Comparison of ENCODE assay signal across 4 worm cellular contexts in genomic region chrIV:9444417-9445026, ce11.
A peak's percentile ranks its signal among the peaks of the same experiment; 100 is the strongest.
TF ChIP-seq lines count a peak whose summit lies in the region.

No protein-coding gene starts in this region.

TF ChIP-seq in whole organism, L2 larva, 48 proteins besides CTCF, POLR2A, EP300 and RAD21 (continues in another document):
- TF ChIP-seq ZK546.5 (tag; optimal IDR thresholded peaks at IDR 0.05; lab: Kevin White, UChicago) (peak; percentile 19), nhr-129 (tag; optimal IDR thresholded peaks at IDR 0.05; lab: Kevin White, UChicago) (peak; percentile 95), ztf-11 (tag; optimal IDR thresholded peaks at IDR 0.05; lab: Kevin White, UChicago) (peak; percentile 48), gmeb-1 (tag; optimal IDR thresholded peaks at IDR 0.05; lab: Kevin White, UChicago) (peak; percentile 76), ceh-82 (tag; optimal IDR thresholded peaks at IDR 0.05; lab: Kevin White, UChicago) (peak; percentile 23), nhr-23 (tag; optimal IDR thresholded peaks at IDR 0.05; lab: Kevin White, UChicago) (no peak), egl-27 (tag; optimal IDR thresholded peaks at IDR 0.05; lab: Kevin White, UChicago) (peak; percentile 90), ceh-16 (tag; optimal IDR thresholded peaks at IDR 0.05; lab: Kevin White, UChicago) (peak; percentile 66), elt-3 (tag; optimal IDR thresholded peaks at IDR 0.05; lab: Kevin White, UChicago) (no peak), nhr-10 (tag; optimal IDR thresholded peaks at IDR 0.05; lab: Kevin White, UChicago) (peak; percentile 67), mbf-1 (tag; optimal IDR thresholded peaks at IDR 0.05; lab: Kevin White, UChicago) (no peak), nhr-77 (tag; optimal IDR thresholded peaks at IDR 0.05; lab: Kevin White, UChicago) (peak; percentile 52), blmp-1 (tag; optimal IDR thresholded peaks at IDR 0.05; lab: Kevin White, UChicago; ENCODE audit: insufficient read depth) (peak; percentile 81), lin-39 (tag; optimal IDR thresholded peaks at IDR 0.05; lab: Kevin White, UChicago) (peak; percentile 28), unc-39 (tag; optimal IDR thresholded peaks at IDR 0.05; lab: Kevin White, UChicago) (no peak), lin-13 (GFP tag; optimal IDR thresholded peaks at IDR 0.05; lab: Kevin White, UChicago) (peak; percentile 92), R02D3.7 (tag; optimal IDR thresholded peaks at IDR 0.05; lab: Kevin White, UChicago) (peak; percentile 28), zag-1 (tag; optimal IDR thresholded peaks at IDR 0.05; lab: Kevin White, UChicago) (no peak), fos-1 (tag; optimal IDR thresholded peaks at IDR 0.05; lab: Kevin White, UChicago) (peak; percentile 94), mdl-1 (tag; optimal IDR thresholded peaks at IDR 0.05; lab: Kevin White, UChicago) (peak; percentile 66 to 84), aly-2 (tag; optimal IDR thresholded peaks at IDR 0.05; lab: Kevin White, UChicago) (no peak), peb-1 (tag; optimal IDR thresholded peaks at IDR 0.05; lab: Kevin White, UChicago) (no peak), dmd-4 (tag; optimal IDR thresholded peaks at IDR 0.05; lab: Kevin White, UChicago) (peak; percentile 52)

TF ChIP-seq in whole organism, L4 larva, 104 proteins besides CTCF, POLR2A, EP300 and RAD21 (continues in another document):
- TF ChIP-seq unc-130 (GFP tag; optimal IDR thresholded peaks at IDR 0.05; lab: Kevin White, UChicago) = peak; percentile 78
- TF ChIP-seq dmd-6 (GFP tag; IDR thresholded peaks at IDR 0.05; lab: Robert Waterston, UW) = peak; percentile 90
- TF ChIP-seq ZK546.5 (tag; optimal IDR thresholded peaks at IDR 0.05; lab: Kevin White, UChicago) = peak in 1 of 2 experiments; percentile 1
- peak; percentile 88 for TF ChIP-seq nhr-28 (tag; optimal IDR thresholded peaks at IDR 0.05; lab: Kevin White, UChicago)
- peak; percentile 86 for TF ChIP-seq zfp-3 (GFP tag; conservative IDR thresholded peaks at IDR 0.05; lab: Robert Waterston, UW)
- peak; percentile 88 for TF ChIP-seq ceh-20 (GFP tag; IDR thresholded peaks at IDR 0.05; lab: Robert Waterston, UW)
- no peak for TF ChIP-seq egl-27 (tag; optimal IDR thresholded peaks at IDR 0.05; lab: Kevin White, UChicago)
- TF ChIP-seq attf-4 (tag; optimal IDR thresholded peaks at IDR 0.05; lab: Kevin White, UChicago) = no peak
- peak; percentile 95 for TF ChIP-seq rbr-2 (tag; optimal IDR thresholded peaks at IDR 0.05; lab: Kevin White, UChicago)
- no peak for TF ChIP-seq saeg-2 (GFP tag; IDR thresholded peaks at IDR 0.05; lab: Robert Waterston, UW)
- TF ChIP-seq mxl-3 (GFP tag; optimal IDR thresholded peaks at IDR 0.05; lab: Kevin White, UChicago) = peak; percentile 77
- peak; percentile 9 for TF ChIP-seq Y5F2A.4 (GFP tag; optimal IDR thresholded peaks at IDR 0.05; lab: Kevin White, UChicago)
- TF ChIP-seq tra-1 (GFP tag; IDR thresholded peaks at IDR 0.05; lab: Robert Waterston, UW) = peak; percentile 39; the same call in 1 of the 2 replicates
- no peak for TF ChIP-seq dmd-8 (GFP tag; IDR thresholded peaks at IDR 0.05; lab: Robert Waterston, UW)
- peak; percentile 46; the same call in 1 of the 2 replicates for TF ChIP-seq madf-9 (GFP tag; conservative IDR thresholded peaks at IDR 0.05; lab: Robert Waterston, UW)
- TF ChIP-seq spr-3 (GFP tag; optimal IDR thresholded peaks at IDR 0.05; lab: Kevin White, UChicago) = peak; percentile 55
- peak; percentile 94 for TF ChIP-seq snpc-1.2 (GFP tag; IDR thresholded peaks at IDR 0.05; lab: Robert Waterston, UW)
- TF ChIP-seq gei-8 (GFP tag; optimal IDR thresholded peaks at IDR 0.05; lab: Kevin White, UChicago) = peak; percentile 80
- no peak for TF ChIP-seq unc-39 (tag; optimal IDR thresholded peaks at IDR 0.05; lab: Kevin White, UChicago)
- TF ChIP-seq skn-1 (tag; optimal IDR thresholded peaks at IDR 0.05; lab: Kevin White, UChicago) = no peak
- peak; percentile 79 to 86 for TF ChIP-seq hif-1 (tag; optimal IDR thresholded peaks at IDR 0.05; lab: Kevin White, UChicago)
- peak; percentile 84 for TF ChIP-seq egl-43 (GFP tag; IDR thresholded peaks at IDR 0.05; lab: Robert Waterston, UW)
- peak; percentile 76 for TF ChIP-seq lin-1 (GFP tag; IDR thresholded peaks at IDR 0.05; lab: Robert Waterston, UW)
- TF ChIP-seq hmg-1.1 (GFP tag; IDR thresholded peaks at IDR 0.05; lab: Robert Waterston, UW) = peak; percentile 94

TF ChIP-seq in whole organism, late embryonic, 69 proteins besides CTCF, POLR2A, EP300 and RAD21 (continues in another document):
- TF ChIP-seq ceh-30 (tag; optimal IDR thresholded peaks at IDR 0.05; lab: Kevin White, UChicago) (peak; percentile 61), odd-2 (tag; optimal IDR thresholded peaks at IDR 0.05; lab: Kevin White, UChicago) (no peak), C08G9.2 (tag; optimal IDR thresholded peaks at IDR 0.05; lab: Kevin White, UChicago) (peak; percentile 6), nhr-232 (tag; optimal IDR thresholded peaks at IDR 0.05; lab: Kevin White, UChicago) (no peak), ceh-2 (tag; optimal IDR thresholded peaks at IDR 0.05; lab: Kevin White, UChicago) (peak; percentile 41), sdc-2 (tag; optimal IDR thresholded peaks at IDR 0.05; lab: Kevin White, UChicago) (peak; percentile 37), npax-4 (tag; optimal IDR thresholded peaks at IDR 0.05; lab: Kevin White, UChicago) (no peak), pros-1 (tag; optimal IDR thresholded peaks at IDR 0.05; lab: Kevin White, UChicago) (peak; percentile 61), F13H6.1 (tag; optimal IDR thresholded peaks at IDR 0.05; lab: Kevin White, UChicago) (peak; percentile 42), fax-1 (tag; optimal IDR thresholded peaks at IDR 0.05; lab: Kevin White, UChicago) (no peak), syd-9 (tag; optimal IDR thresholded peaks at IDR 0.05; lab: Kevin White, UChicago) (peak; percentile 59), pax-1 (tag; optimal IDR thresholded peaks at IDR 0.05; lab: Kevin White, UChicago) (peak; percentile 59), T23F11.4 (GFP tag; optimal IDR thresholded peaks at IDR 0.05; lab: Kevin White, UChicago) (no peak), ceh-48 (tag; optimal IDR thresholded peaks at IDR 0.05; lab: Kevin White, UChicago) (peak; percentile 7), K02D7.2 (tag; optimal IDR thresholded peaks at IDR 0.05; lab: Kevin White, UChicago) (no peak), unc-3 (GFP tag; conservative IDR thresholded peaks at IDR 0.05; lab: Robert Waterston, UW) (no peak), unc-3 (tag; optimal IDR thresholded peaks at IDR 0.05; lab: Kevin White, UChicago) (no peak), eyg-1 (tag; optimal IDR thresholded peaks at IDR 0.05; lab: Kevin White, UChicago) (no peak), K09A11.1 (tag; optimal IDR thresholded peaks at IDR 0.05; lab: Kevin White, UChicago; ENCODE audit: insufficient read depth) (no peak), Y22D7AL.16 (tag; optimal IDR thresholded peaks at IDR 0.05; lab: Kevin White, UChicago) (no peak), pha-2 (tag; optimal IDR thresholded peaks at IDR 0.05; lab: Kevin White, UChicago) (peak; percentile 7), ahr-1 (tag; optimal IDR thresholded peaks at IDR 0.05; lab: Kevin White, UChicago) (no peak), hlh-30 (tag; optimal IDR thresholded peaks at IDR 0.05; lab: Kevin White, UChicago; ENCODE audit: insufficient read depth) (peak; percentile 80), ttx-3 (tag; optimal IDR thresholded peaks at IDR 0.05; lab: Kevin White, UChicago) (peak; percentile 21), hlh-13 (GFP tag; optimal IDR thresholded peaks at IDR 0.05; lab: Kevin White, UChicago) (no peak), hlh-8 (tag; optimal IDR thresholded peaks at IDR 0.05; lab: Kevin White, UChicago) (peak; percentile 26)

TF ChIP-seq in whole organism, mixed stage, embryonic, 35 proteins besides CTCF, POLR2A, EP300 and RAD21 (continues in another document):
- peak; percentile 85 for TF ChIP-seq unc-120 (tag; optimal IDR thresholded peaks at IDR 0.05; lab: Kevin White, UChicago; ENCODE audit: poor library complexity, severe bottlenecking)
- TF ChIP-seq ztf-11 (tag; optimal IDR thresholded peaks at IDR 0.05; lab: Kevin White, UChicago) = peak; percentile 54
- TF ChIP-seq snpc-4 (tag; optimal IDR thresholded peaks at IDR 0.05; lab: Kevin White, UChicago) = no peak
- TF ChIP-seq nhr-28 (tag; optimal IDR thresholded peaks at IDR 0.05; lab: Kevin White, UChicago) = no peak
- no peak for TF ChIP-seq unc-39 (tag; optimal IDR thresholded peaks at IDR 0.05; lab: Kevin White, UChicago)
- TF ChIP-seq sem-2 (GFP tag; optimal IDR thresholded peaks at IDR 0.05; lab: Kevin White, UChicago) = peak; percentile 43
- no peak for TF ChIP-seq zip-8 (tag; optimal IDR thresholded peaks at IDR 0.05; lab: Kevin White, UChicago)
- no peak for TF ChIP-seq M03D4.4 (tag; optimal IDR thresholded peaks at IDR 0.05; lab: Kevin White, UChicago)
- peak; percentile 41 for TF ChIP-seq nhr-2 (tag; optimal IDR thresholded peaks at IDR 0.05; lab: Kevin White, UChicago)
- no peak for TF ChIP-seq mab-5 (tag; optimal IDR thresholded peaks at IDR 0.05; lab: Kevin White, UChicago)
- TF ChIP-seq ceh-83 (GFP tag; optimal IDR thresholded peaks at IDR 0.05; lab: Kevin White, UChicago) = no peak
- peak; percentile 97 for TF ChIP-seq pha-4 (tag; optimal IDR thresholded peaks at IDR 0.05; lab: Kevin White, UChicago)
- no peak for TF ChIP-seq bed-3 (GFP tag; optimal IDR thresholded peaks at IDR 0.05; lab: Kevin White, UChicago)
- peak; percentile 54 for TF ChIP-seq cnd-1 (tag; optimal IDR thresholded peaks at IDR 0.05; lab: Kevin White, UChicago)
- TF ChIP-seq mep-1 (tag; optimal IDR thresholded peaks at IDR 0.05; lab: Kevin White, UChicago) = peak; percentile 80
- TF ChIP-seq lin-13 (tag; optimal IDR thresholded peaks at IDR 0.05; lab: Kevin White, UChicago) = peak; percentile 94
- no peak for TF ChIP-seq elt-1 (tag; optimal IDR thresholded peaks at IDR 0.05; lab: Kevin White, UChicago; ENCODE audit: borderline replicate concordance, insufficient read depth)
- TF ChIP-seq ceh-39 (tag; optimal IDR thresholded peaks at IDR 0.05; lab: Kevin White, UChicago) = peak; percentile 78
- TF ChIP-seq elt-3 (tag; optimal IDR thresholded peaks at IDR 0.05; lab: Kevin White, UChicago) = peak; percentile 38
- TF ChIP-seq hlh-1 (tag; optimal IDR thresholded peaks at IDR 0.05; lab: Kevin White, UChicago) = peak; percentile 63
- no peak for TF ChIP-seq mls-2 (tag; optimal IDR thresholded peaks at IDR 0.05; lab: Kevin White, UChicago)
- TF ChIP-seq lsy-2 (tag; optimal IDR thresholded peaks at IDR 0.05; lab: Kevin White, UChicago) = peak; percentile 76
- peak; percentile 29 for TF ChIP-seq nhr-12 (tag; optimal IDR thresholded peaks at IDR 0.05; lab: Kevin White, UChicago)
- TF ChIP-seq ces-1 (GFP tag; optimal IDR thresholded peaks at IDR 0.05; lab: Kevin White, UChicago) = peak; percentile 84
- peak; percentile 38 for TF ChIP-seq unc-62 (GFP tag; optimal IDR thresholded peaks at IDR 0.05; lab: Kevin White, UChicago)
- no peak for TF ChIP-seq lin-32 (GFP tag; optimal IDR thresholded peaks at IDR 0.05; lab: Kevin White, UChicago)
- peak; percentile 33 for TF ChIP-seq tbx-8 (GFP tag; optimal IDR thresholded peaks at IDR 0.05; lab: Kevin White, UChicago)
- TF ChIP-seq nhr-237 (tag; optimal IDR thresholded peaks at IDR 0.05; lab: Kevin White, UChicago) = peak; percentile 48
- TF ChIP-seq ham-2 (GFP tag; optimal IDR thresholded peaks at IDR 0.05; lab: Kevin White, UChicago) = peak; percentile 45
- TF ChIP-seq sptf-1 (tag; optimal IDR thresholded peaks at IDR 0.05; lab: Kevin White, UChicago) = peak; percentile 46
